Worm (Caenorhabditis elegans) whole organism, L3 larva: ENCODE data around the gene egl-26.

ENCODE experiments used
- R02D3.7 ChIP-seq: fragments of 150-350 bp; optimal IDR thresholded peaks from 2 replicates; lab custom pipeline; 2014; ENCODE audit warnings: missing biosample characterization, missing genetic modification characterization
- ZK546.5 ChIP-seq: sonication (generic microtip); optimal IDR thresholded peaks from 2 replicates; lab custom pipeline; 2017; ENCODE audit warnings: missing biosample characterization, missing genetic modification characterization
- aly-2 ChIP-seq: fragments of 150-350 bp; optimal IDR thresholded peaks from 2 replicates; lab custom pipeline; 2014; ENCODE audit warnings: missing biosample characterization, missing genetic modification characterization
- ama-1 ChIP-seq: fragments of 150-350 bp; optimal IDR thresholded peaks from 2 replicates; lab custom pipeline; 2018
- ceh-16 ChIP-seq: sonication (generic microtip); optimal IDR thresholded peaks from 2 replicates; lab custom pipeline; 2017; ENCODE audit warnings: missing biosample characterization, missing genetic modification characterization
- ceh-28 ChIP-seq: fragments of 150-350 bp; optimal IDR thresholded peaks from 2 replicates; lab custom pipeline; 2014; ENCODE audit warnings: missing biosample characterization, missing genetic modification reagents, missing genetic modification characterization
- ceh-82 ChIP-seq: fragments of 150-350 bp; optimal IDR thresholded peaks from 2 replicates; lab custom pipeline; 2014; ENCODE audit warnings: missing biosample characterization, missing genetic modification characterization
- ceh-9 ChIP-seq: sonication (generic microtip); optimal IDR thresholded peaks from 2 replicates; lab custom pipeline; 2018; ENCODE audit warnings: missing biosample characterization, missing genetic modification characterization
- egl-27 ChIP-seq: sonication (generic microtip); optimal IDR thresholded peaks from 4 replicates; lab custom pipeline; 2017; ENCODE audit warnings: missing biosample characterization, missing genetic modification reagents, missing genetic modification characterization
- egl-5 ChIP-seq: fragments of 150-350 bp; optimal IDR thresholded peaks from 2 replicates; lab custom pipeline; 2017; ENCODE audit warnings: missing biosample characterization, missing genetic modification reagents, missing genetic modification characterization, inconsistent platforms
- elt-1 ChIP-seq: fragments of 150-350 bp; optimal IDR thresholded peaks from 2 replicates; lab custom pipeline; 2014; ENCODE audit warnings: missing biosample characterization, missing genetic modification characterization
- elt-2 ChIP-seq: sonication (generic microtip); optimal IDR thresholded peaks from 2 replicates; lab custom pipeline; 2016; ENCODE audit warnings: missing genetic modification reagents, mild to moderate bottlenecking, missing genetic modification characterization, missing compliant biosample characterization
- elt-3 ChIP-seq, 3 experiments: fragments of 150-350 bp in 1 of 3; sonication (generic microtip) in 2 of 3; optimal IDR thresholded peaks; 2 replicates in 2 of 3; 4 replicates in 1 of 3; lab custom pipeline; 2014 to 2017; ENCODE audit warnings: missing biosample characterization in 3 of 3, missing genetic modification characterization in 3 of 3
- eor-1 ChIP-seq, 2 experiments: fragments of 150-350 bp; optimal IDR thresholded peaks; 2 replicates each; lab custom pipeline; 2014 to 2018; ENCODE audit warnings: missing biosample characterization in 2 of 2, missing genetic modification characterization in 2 of 2
- fkh-10 ChIP-seq: sonication (generic microtip); optimal IDR thresholded peaks from 2 replicates; lab custom pipeline; 2017; ENCODE audit warnings: missing biosample characterization, missing genetic modification reagents, missing genetic modification characterization
- fkh-2 ChIP-seq: fragments of 150-350 bp; optimal IDR thresholded peaks from 2 replicates; lab custom pipeline; 2014; ENCODE audit warnings: missing biosample characterization, missing genetic modification reagents, missing genetic modification characterization
- fos-1 ChIP-seq: fragments of 150-350 bp; optimal IDR thresholded peaks from 2 replicates; lab custom pipeline; 2014; ENCODE audit warnings: missing biosample characterization, missing genetic modification characterization
- hmg-11 ChIP-seq: sonication (generic microtip); optimal IDR thresholded peaks from 2 replicates; lab custom pipeline; 2016; ENCODE audit warnings: missing genetic modification characterization, missing compliant biosample characterization
- jun-1 ChIP-seq: fragments of 150-350 bp; optimal IDR thresholded peaks from 2 replicates; lab custom pipeline; 2014; ENCODE audit warnings: missing biosample characterization, missing genetic modification reagents, missing genetic modification characterization
- lin-15B ChIP-seq: fragments of 150-350 bp; optimal IDR thresholded peaks from 2 replicates; lab custom pipeline; 2014; ENCODE audit warnings: missing biosample characterization, missing genetic modification characterization
- lin-39 ChIP-seq: fragments of 150-350 bp; optimal IDR thresholded peaks from 2 replicates; lab custom pipeline; 2018; ENCODE audit warnings: missing biosample characterization, missing genetic modification reagents, missing genetic modification characterization
- lsy-12 ChIP-seq: sonication (generic microtip); optimal IDR thresholded peaks from 2 replicates; lab custom pipeline; 2016; ENCODE audit warnings: mild to moderate bottlenecking, missing genetic modification characterization, missing compliant biosample characterization
- mdl-1 ChIP-seq: fragments of 150-350 bp; optimal IDR thresholded peaks from 2 replicates; lab custom pipeline; 2014; ENCODE audit warnings: missing biosample characterization, missing genetic modification characterization
- nfya-1 ChIP-seq: sonication (generic microtip); optimal IDR thresholded peaks from 2 replicates; lab custom pipeline; 2017; ENCODE audit warnings: missing genetic modification characterization, mild to moderate bottlenecking, missing compliant biosample characterization, antibody characterized with exemption, moderate library complexity; ENCODE audit not compliant: insufficient read depth
- nhr-11 ChIP-seq: fragments of 150-350 bp; optimal IDR thresholded peaks from 2 replicates; lab custom pipeline; 2014; ENCODE audit warnings: missing biosample characterization, missing genetic modification characterization
- nhr-12 ChIP-seq: fragments of 150-350 bp; optimal IDR thresholded peaks from 2 replicates; lab custom pipeline; 2014; ENCODE audit warnings: missing biosample characterization, missing genetic modification characterization
- nhr-23 ChIP-seq: fragments of 150-350 bp; optimal IDR thresholded peaks from 2 replicates; lab custom pipeline; 2014; ENCODE audit warnings: missing biosample characterization, missing genetic modification reagents, missing genetic modification characterization
- nhr-237 ChIP-seq: fragments of 150-350 bp; optimal IDR thresholded peaks from 2 replicates; lab custom pipeline; 2014; ENCODE audit warnings: missing biosample characterization, missing genetic modification characterization
- nhr-25 ChIP-seq: sonication (generic microtip); optimal IDR thresholded peaks from 2 replicates; lab custom pipeline; 2017; ENCODE audit warnings: missing biosample characterization, missing genetic modification characterization
- nhr-28 ChIP-seq: fragments of 150-350 bp; optimal IDR thresholded peaks from 2 replicates; lab custom pipeline; 2014; ENCODE audit warnings: missing biosample characterization, missing genetic modification characterization
- nhr-43 ChIP-seq: sonication (generic microtip); optimal IDR thresholded peaks from 2 replicates; lab custom pipeline; 2016; ENCODE audit warnings: mild to moderate bottlenecking, missing genetic modification characterization, missing compliant biosample characterization; ENCODE audit not compliant: poor library complexity, severe bottlenecking
- nhr-67 ChIP-seq: fragments of 150-350 bp; optimal IDR thresholded peaks from 2 replicates; lab custom pipeline; 2014; ENCODE audit warnings: missing biosample characterization, missing genetic modification characterization
- nhr-76 ChIP-seq: fragments of 150-350 bp; sonication (generic microtip); optimal IDR thresholded peaks from 5 replicates; lab custom pipeline; 2014; ENCODE audit warnings: missing biosample characterization, missing genetic modification characterization
- nhr-77 ChIP-seq: fragments of 150-350 bp; optimal IDR thresholded peaks from 2 replicates; lab custom pipeline; 2014; ENCODE audit warnings: missing biosample characterization, missing genetic modification characterization
- pha-4 ChIP-seq: fragments of 150-350 bp; optimal IDR thresholded peaks from 2 replicates; lab custom pipeline; 2014; ENCODE audit warnings: missing biosample characterization, missing genetic modification reagents, missing genetic modification characterization
- pqm-1 ChIP-seq: fragments of 150-350 bp; optimal IDR thresholded peaks from 2 replicates; lab custom pipeline; 2017; ENCODE audit warnings: missing biosample characterization, missing genetic modification characterization, inconsistent platforms
- sea-2 ChIP-seq: fragments of 150-350 bp; sonication (generic microtip); optimal IDR thresholded peaks from 4 replicates; lab custom pipeline; 2014; ENCODE audit warnings: missing biosample characterization, missing genetic modification reagents, missing genetic modification characterization
- skn-1 ChIP-seq: fragments of 150-350 bp; optimal IDR thresholded peaks from 2 replicates; lab custom pipeline; 2014; ENCODE audit warnings: missing biosample characterization, missing genetic modification characterization
- snpc-4 ChIP-seq: fragments of 150-350 bp; optimal IDR thresholded peaks from 2 replicates; lab custom pipeline; 2014; ENCODE audit warnings: missing biosample characterization, missing genetic modification characterization
- tbx-2 ChIP-seq: sonication (generic microtip); optimal IDR thresholded peaks from 2 replicates; lab custom pipeline; 2016; ENCODE audit warnings: mild to moderate bottlenecking, missing genetic modification characterization, missing compliant biosample characterization
- unc-39 ChIP-seq: sonication (generic microtip); optimal IDR thresholded peaks from 4 replicates; lab custom pipeline; 2017; ENCODE audit warnings: missing biosample characterization, missing genetic modification characterization
- unc-62 ChIP-seq: fragments of 150-350 bp; sonication (generic microtip); optimal IDR thresholded peaks from 4 replicates; lab custom pipeline; 2014; ENCODE audit warnings: missing biosample characterization, missing genetic modification reagents, missing genetic modification characterization
- zag-1 ChIP-seq: fragments of 150-350 bp; optimal IDR thresholded peaks from 2 replicates; lab custom pipeline; 2014; ENCODE audit warnings: missing biosample characterization, missing genetic modification characterization
- ztf-11 ChIP-seq: fragments of 150-350 bp; optimal IDR thresholded peaks from 2 replicates; lab custom pipeline; 2014; ENCODE audit warnings: missing biosample characterization, missing genetic modification characterization
- ztf-4 ChIP-seq: fragments of 150-350 bp; optimal IDR thresholded peaks from 2 replicates; lab custom pipeline; 2014; ENCODE audit warnings: missing biosample characterization, missing genetic modification characterization

egl-26 gene

DNA sequence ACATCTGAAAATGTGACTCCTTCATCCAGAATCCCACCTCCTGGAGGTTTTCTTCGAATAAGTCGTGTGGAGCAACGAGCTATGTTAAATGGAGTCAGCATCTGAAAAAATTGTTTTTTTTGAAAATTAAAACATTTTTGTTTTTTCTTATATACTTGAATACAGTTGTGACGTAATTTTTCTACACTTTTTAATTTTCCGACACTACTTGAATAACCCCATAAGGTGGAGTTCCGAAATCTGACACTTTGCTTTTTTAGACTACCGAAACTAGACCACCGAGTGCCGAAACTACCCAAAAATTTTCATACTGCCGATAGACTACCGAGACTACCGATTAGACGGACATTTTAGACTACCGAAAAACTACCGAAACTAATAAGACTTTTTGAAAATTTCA is 22.0 kb downstream of the egl-26 start, which contains the start of gene mcat-1:
TSS of gene mcat-1 (minus strand) at position 101 of the 400 bp plus-strand sequence.
- TF ChIP-seq eor-1 (tag; optimal IDR thresholded peaks at IDR 0.05; lab: Kevin White, UChicago) (no peak), nhr-76 (tag; lab: Kevin White, UChicago) (no peak), ceh-28 (tag; lab: Kevin White, UChicago) (no peak), fkh-10 (GFP tag; lab: Kevin White, UChicago) (no peak), lin-39 (tag; lab: Kevin White, UChicago) (no peak), tbx-2 (tag; lab: Kevin White, UChicago) (no peak)

DNA sequence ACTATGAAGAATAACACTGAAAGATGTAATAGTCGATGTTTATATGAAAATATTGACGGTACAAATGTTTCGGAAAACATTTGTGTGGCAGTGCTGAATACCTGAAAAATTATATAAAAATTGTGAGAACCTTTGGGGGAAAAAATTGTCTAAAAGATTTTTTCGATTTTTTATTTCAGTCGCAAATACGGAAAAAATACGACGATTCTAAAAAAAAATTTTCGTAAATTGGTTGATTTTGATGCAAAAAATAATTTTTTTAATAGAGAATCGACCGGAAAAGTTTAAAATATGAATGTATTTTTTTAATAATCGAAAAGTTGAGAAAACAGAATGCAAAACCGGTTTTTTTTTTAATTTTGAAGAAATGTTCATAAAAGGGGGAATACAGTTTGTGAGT is 25.7 kb downstream of the egl-26 start, which contains the start of gene C50D2.7:
TSS of gene C50D2.7 (minus strand) at position 101 of the 400 bp plus-strand sequence.
- TF ChIP-seq eor-1 (tag; optimal IDR thresholded peaks at IDR 0.05; lab: Kevin White, UChicago) (no peak), ztf-4 (tag; lab: Kevin White, UChicago) (no peak), nhr-237 (tag; lab: Kevin White, UChicago) (no peak)

DNA sequence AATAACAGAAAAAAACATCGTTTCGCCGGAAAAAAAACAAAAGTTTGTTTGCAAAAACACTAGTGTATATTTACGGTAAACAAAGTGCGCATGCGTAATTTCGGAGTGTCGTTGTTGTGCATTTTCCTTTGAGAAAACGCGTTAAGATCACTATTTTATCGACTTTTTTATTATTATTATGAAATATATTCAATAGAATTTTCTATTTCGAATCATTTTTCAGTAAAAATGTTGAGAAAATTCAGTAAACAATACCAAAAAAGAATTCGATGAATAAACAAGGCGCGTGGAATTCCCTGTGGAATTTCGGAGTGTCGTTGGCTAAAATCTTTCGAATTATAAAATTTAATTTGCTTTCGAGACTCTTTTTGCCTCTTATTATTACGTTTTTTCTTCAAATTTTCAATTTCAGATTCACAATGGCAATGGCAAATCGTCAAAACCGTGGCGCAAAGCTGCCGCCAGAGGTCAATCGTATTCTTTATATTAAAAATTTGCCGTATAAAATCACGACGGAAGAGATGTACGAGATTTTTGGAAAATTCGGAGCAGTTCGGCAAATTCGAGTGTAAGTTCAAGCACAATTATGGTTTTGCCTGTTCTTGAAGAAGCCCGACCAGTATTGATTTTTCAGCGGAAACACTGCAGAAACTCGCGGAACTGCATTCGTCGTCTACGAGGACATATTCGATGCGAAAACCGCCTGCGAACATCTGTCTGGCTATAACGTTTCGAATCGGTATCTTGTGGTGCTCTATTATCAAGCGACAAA is 28.7 kb downstream of the egl-26 start, which contains the start of the genes luc-7L3 and sftb-6:
TSS of gene luc-7L3 (minus strand) at position 36 of the 772 bp plus-strand sequence.
TSS of gene sftb-6 (plus strand) at position 413 of the 772 bp plus-strand sequence.
- TF ChIP-seq ceh-82 (tag; lab: Kevin White, UChicago) (no peak), ama-1 (lab: Kevin White, UChicago) (no peak), ztf-4 (tag; lab: Kevin White, UChicago) (no peak), nhr-25 (tag; lab: Kevin White, UChicago) (no peak), ZK546.5 (no peak), skn-1 (tag; lab: Kevin White, UChicago) (peak; percentile 37), ceh-28 (tag; lab: Kevin White, UChicago) (no peak), aly-2 (no peak), ceh-9 (no peak), nhr-43 (tag; lab: Kevin White, UChicago) (no peak), egl-5 (no peak), pqm-1 (tag; lab: Kevin White, UChicago) (no peak), sea-2 (no peak), elt-3 (tag; optimal IDR thresholded peaks at IDR 0.05; lab: Kevin White, UChicago) (no peak), fkh-2 (tag; lab: Kevin White, UChicago) (no peak), nhr-76 (tag; lab: Kevin White, UChicago) (no peak), nhr-237 (tag; lab: Kevin White, UChicago) (no peak), tbx-2 (tag; lab: Kevin White, UChicago) (no peak), egl-27 (tag; lab: Kevin White, UChicago) (no peak), jun-1 (no peak), elt-2 (tag; lab: Kevin White, UChicago) (peak; percentile 30), fkh-10 (GFP tag; lab: Kevin White, UChicago) (no peak), nhr-23 (tag; lab: Kevin White, UChicago) (peak; percentile 45), nhr-77 (no peak), nfya-1 (tag; lab: Kevin White, UChicago) (peak; percentile 43), lsy-12 (tag; lab: Kevin White, UChicago) (no peak), lin-39 (tag; lab: Kevin White, UChicago) (no peak), hmg-11 (tag; lab: Kevin White, UChicago) (peak; percentile 70), unc-62 (GFP tag; lab: Kevin White, UChicago) (no peak), nhr-28 (tag; lab: Kevin White, UChicago) (no peak), nhr-11 (tag; lab: Kevin White, UChicago) (no peak), R02D3.7 (tag; lab: Kevin White, UChicago) (peak; percentile 95), zag-1 (no peak), fos-1 (tag; lab: Kevin White, UChicago) (no peak), snpc-4 (tag; lab: Kevin White, UChicago) (peak; percentile 28), nhr-67 (no peak), unc-39 (tag; lab: Kevin White, UChicago) (no peak), ceh-16 (no peak), mdl-1 (tag; lab: Kevin White, UChicago) (no peak), eor-1 (tag; optimal IDR thresholded peaks at IDR 0.05; lab: Kevin White, UChicago) (no peak), ztf-11 (tag; lab: Kevin White, UChicago) (no peak), nhr-12 (no peak), lin-15B (peak; percentile 73), pha-4 (tag; lab: Kevin White, UChicago) (peak; percentile 66), elt-1 (tag; lab: Kevin White, UChicago) (no peak)
